Fruit fly (Drosophila melanogaster): ENCODE results near the gene CG10359.

CG10359 gene

dm6 chr3L:3638587-3639312 lies 26.8 kb downstream of the CG10359 start (continued):
- TF ChIP-seq mirr (GFP tag; optimal IDR thresholded peaks at IDR 0.05) (no peak), CG17912 (GFP tag; optimal IDR thresholded peaks at IDR 0.05) (no peak), CG8924 (tag; optimal IDR thresholded peaks at IDR 0.05) (peak; percentile 82), Ssrp (tag; optimal IDR thresholded peaks at IDR 0.05) (peak; percentile 85), Oli (tag; optimal IDR thresholded peaks at IDR 0.05) (peak; percentile 86), CG18764 (GFP tag; optimal IDR thresholded peaks at IDR 0.05) (peak; percentile 38), lmd (GFP tag; IDR thresholded peaks at IDR 0.05) (peak; percentile 62), CG3726 (GFP tag; IDR thresholded peaks at IDR 0.05) (0 out of 3 replicates have a peak, but pooled peaks have one; percentile 44), run (tag; optimal IDR thresholded peaks at IDR 0.05) (peak; percentile 58), danr (GFP tag; IDR thresholded peaks at IDR 0.05) (0 out of 2 replicates have a peak, but pooled peaks have one; percentile 24), CG2120 (GFP tag; optimal IDR thresholded peaks at IDR 0.05) (peak; percentile 19), fd102C (GFP tag; optimal IDR thresholded peaks at IDR 0.05) (peak; percentile 41), CG4360 (GFP tag; IDR thresholded peaks at IDR 0.05) (peak; percentile 53; the same call in 1 of the 2 replicates), slou (GFP tag; optimal IDR thresholded peaks at IDR 0.05) (peak; percentile 39), Dfd (GFP tag; optimal IDR thresholded peaks at IDR 0.05) (no peak), pb (GFP tag; optimal IDR thresholded peaks at IDR 0.05) (peak; percentile 0), pnt (GFP tag; optimal IDR thresholded peaks at IDR 0.05) (peak; percentile 71), MESR4 (GFP tag; optimal IDR thresholded peaks at IDR 0.05) (no peak), ind (GFP tag; optimal IDR thresholded peaks at IDR 0.05) (peak; percentile 45), HLHmδ (GFP tag; optimal IDR thresholded peaks at IDR 0.05) (peak; percentile 1), CG30403 (GFP tag; optimal IDR thresholded peaks at IDR 0.05) (peak; percentile 81), CG7372 (GFP tag; IDR thresholded peaks at IDR 0.05) (no peak), bab2 (GFP tag; optimal IDR thresholded peaks at IDR 0.05) (peak; percentile 62), Hand (GFP tag; optimal IDR thresholded peaks at IDR 0.05) (no peak), H2.0 (GFP tag; IDR thresholded peaks at IDR 0.05) (peak; percentile 43), CG9437 (GFP tag; optimal IDR thresholded peaks at IDR 0.05) (peak; percentile 28), bbx (GFP tag; IDR thresholded peaks at IDR 0.05; ENCODE audit: partially characterized antibody) (no peak), CG33557 (GFP tag; optimal IDR thresholded peaks at IDR 0.05) (peak; percentile 92), Gug (GFP tag; IDR thresholded peaks at IDR 0.05) (peak; percentile 41; the same call in 2 of the 4 replicates), Fer1 (GFP tag; optimal IDR thresholded peaks at IDR 0.05) (no peak), wek (GFP tag; optimal IDR thresholded peaks at IDR 0.05) (peak; percentile 25), HLH4C (GFP tag; IDR thresholded peaks at IDR 0.05; ENCODE audit: partially characterized antibody) (no peak), CG8281 (tag; optimal IDR thresholded peaks at IDR 0.05) (peak; percentile 65), rib (GFP tag; IDR thresholded peaks at IDR 0.05) (no peak), CG11456 (GFP tag; IDR thresholded peaks at IDR 0.05) (no peak), gcm2 (GFP tag; optimal IDR thresholded peaks at IDR 0.05) (peak; percentile 57), Eip74EF (GFP tag; optimal IDR thresholded peaks at IDR 0.05) (peak in 1 of 2 experiments; percentile 69), CG15269 (tag; optimal IDR thresholded peaks at IDR 0.05) (peak; percentile 61), CG8089 (GFP tag; optimal IDR thresholded peaks at IDR 0.05) (peak; percentile 44), cato (GFP tag; optimal IDR thresholded peaks at IDR 0.05; ENCODE audit: borderline replicate concordance) (peak; percentile 64), dysf (GFP tag; IDR thresholded peaks at IDR 0.05) (peak; percentile 61; the same call in 2 of the 3 replicates), CG6854 (GFP tag; optimal IDR thresholded peaks at IDR 0.05) (peak; percentile 11), Mrtf (GFP tag; IDR thresholded peaks at IDR 0.05) (no peak), CG6254 (GFP tag; optimal IDR thresholded peaks at IDR 0.05) (peak; percentile 39), CG15601 (tag; optimal IDR thresholded peaks at IDR 0.05) (peak; percentile 83), CG7556 (GFP tag; optimal IDR thresholded peaks at IDR 0.05) (peak; percentile 78), Fer2 (tag; optimal IDR thresholded peaks at IDR 0.05) (no peak), Dbx (GFP tag; IDR thresholded peaks at IDR 0.05) (no peak), chif (GFP tag; optimal IDR thresholded peaks at IDR 0.05) (peak in 1 of 2 experiments; percentile 87)
